Fruit fly (Drosophila melanogaster): ENCODE results near the gene Smyd5.

The Smyd5 gene

DNA sequence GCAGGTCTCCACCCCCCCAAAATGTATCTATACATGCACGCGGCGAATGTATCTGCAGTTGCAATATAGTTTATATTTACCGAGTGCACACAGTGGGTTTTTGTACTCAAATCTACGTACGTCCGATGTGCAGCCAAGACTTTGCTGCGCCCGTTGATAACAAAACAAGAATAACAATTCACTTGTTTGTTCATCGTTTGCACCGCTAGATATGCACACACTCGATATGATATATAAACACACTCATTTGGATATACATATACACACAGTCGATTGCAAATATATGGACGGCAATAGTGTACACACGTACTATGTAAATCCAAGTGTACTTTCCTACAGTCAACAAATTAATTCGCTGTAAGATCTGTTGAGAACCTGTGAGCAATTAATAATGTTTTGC, 24.8 kb downstream of the Smyd5 start (continued):
- no peak for TF ChIP-seq CG30431 (GFP tag; optimal IDR thresholded peaks at IDR 0.05)
- peak; percentile 16 for TF ChIP-seq CG2678 (tag; optimal IDR thresholded peaks at IDR 0.05)
- TF ChIP-seq CG15696 (tag; optimal IDR thresholded peaks at IDR 0.05): peak; percentile 49
- TF ChIP-seq CHES-1-like (GFP tag; optimal IDR thresholded peaks at IDR 0.05): no peak
- TF ChIP-seq twi (tag; optimal IDR thresholded peaks at IDR 0.05): no peak
- TF ChIP-seq fd3F (GFP tag; optimal IDR thresholded peaks at IDR 0.05): no peak
- TF ChIP-seq chm (GFP tag; IDR thresholded peaks at IDR 0.05): no peak
- peak; percentile 28 for TF ChIP-seq CG8924 (tag; optimal IDR thresholded peaks at IDR 0.05)
- no peak for TF ChIP-seq CG13287 (GFP tag; IDR thresholded peaks at IDR 0.05; ENCODE audit: partially characterized antibody)
- TF ChIP-seq CG6813 (GFP tag; optimal IDR thresholded peaks at IDR 0.05): peak; percentile 43
- TF ChIP-seq fru (optimal IDR thresholded peaks at IDR 0.05): no peak

DNA sequence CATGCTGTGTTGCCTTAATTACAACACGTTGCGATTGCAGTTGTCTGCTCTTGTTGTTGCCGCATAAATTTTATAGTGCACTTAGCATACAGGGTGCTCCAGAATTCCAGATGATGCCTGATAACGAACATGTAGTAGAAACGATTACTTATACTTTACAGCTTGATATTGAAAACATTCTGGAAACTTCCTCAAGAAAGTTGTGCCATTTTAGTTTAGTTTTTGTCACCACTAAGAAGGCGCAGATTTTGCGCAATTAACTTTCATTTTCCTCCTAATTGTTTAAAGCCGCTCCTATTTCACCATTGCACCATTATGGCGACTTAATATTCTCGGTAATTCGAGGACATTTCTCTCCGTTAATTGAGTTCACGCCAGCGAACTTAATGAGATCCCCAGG, 26.3 kb downstream of the Smyd5 start:
- TF ChIP-seq CG6254 (GFP tag; optimal IDR thresholded peaks at IDR 0.05): peak; percentile 38
- TF ChIP-seq CG12104 (GFP tag; optimal IDR thresholded peaks at IDR 0.05): no peak

DNA sequence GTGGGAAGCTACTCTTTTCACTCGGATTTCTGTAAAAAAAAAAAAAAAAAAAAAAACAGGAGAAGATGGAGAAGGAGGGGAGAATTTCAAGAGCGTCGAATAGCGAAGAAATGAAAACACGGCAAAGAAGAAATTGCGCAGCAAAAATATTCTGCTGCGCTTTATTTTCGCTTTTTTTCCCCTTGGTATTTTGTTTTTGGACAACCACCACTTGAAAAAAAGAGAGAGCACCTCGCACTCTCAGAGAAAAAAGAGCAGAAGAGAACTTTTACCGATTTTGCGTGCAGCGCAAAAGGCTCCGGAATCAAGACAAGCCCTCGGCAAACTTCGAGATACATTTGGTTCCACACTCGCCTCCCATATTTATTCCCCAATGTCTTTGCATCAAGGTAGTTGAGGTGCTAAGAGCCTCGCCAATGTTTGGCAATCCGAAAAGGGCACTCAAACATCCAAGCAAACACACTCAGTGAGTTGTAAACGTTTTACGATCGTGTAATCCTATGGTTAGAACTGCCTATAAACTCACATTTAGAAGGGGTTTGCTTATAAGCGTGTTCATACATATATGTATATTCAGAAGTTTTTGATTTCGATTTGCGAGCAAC, 27.7 kb downstream of the Smyd5 start:
- no peak for TF ChIP-seq pros (GFP tag; optimal IDR thresholded peaks at IDR 0.05)
- TF ChIP-seq CG11560 (tag; IDR thresholded peaks at IDR 0.05): no peak
- TF ChIP-seq CG13894 (tag; optimal IDR thresholded peaks at IDR 0.05): peak; percentile 63
- no peak for TF ChIP-seq CG16863 (GFP tag; optimal IDR thresholded peaks at IDR 0.05)
- no peak for TF ChIP-seq CG10147 (GFP tag; optimal IDR thresholded peaks at IDR 0.05)
- peak; percentile 22 for TF ChIP-seq CG3163 (GFP tag; optimal IDR thresholded peaks at IDR 0.05)
- no peak for TF ChIP-seq ash1 (GFP tag; optimal IDR thresholded peaks at IDR 0.05)
- 0 out of 3 replicates have a peak, but pooled peaks have one; percentile 49 for TF ChIP-seq CG2199 (GFP tag; IDR thresholded peaks at IDR 0.05)
- TF ChIP-seq Trl (optimal IDR thresholded peaks at IDR 0.05): peak; percentile 48 to 70
- TF ChIP-seq Trl (GFP tag; optimal IDR thresholded peaks at IDR 0.05): no peak
- peak; percentile 21 for TF ChIP-seq sug (tag; optimal IDR thresholded peaks at IDR 0.05)
- TF ChIP-seq zen (tag; optimal IDR thresholded peaks at IDR 0.05): no peak
- TF ChIP-seq pnt (GFP tag; optimal IDR thresholded peaks at IDR 0.05): no peak
- TF ChIP-seq Dp (GFP tag; optimal IDR thresholded peaks at IDR 0.05): no peak
- TF ChIP-seq Vsx1 (GFP tag; optimal IDR thresholded peaks at IDR 0.05): no peak
- no peak for TF ChIP-seq CG8290 (GFP tag; optimal IDR thresholded peaks at IDR 0.05)
- TF ChIP-seq CG8290 (tag; optimal IDR thresholded peaks at IDR 0.05): peak in 1 of 2 experiments; percentile 5
- no peak for TF ChIP-seq CG14667 (GFP tag; IDR thresholded peaks at IDR 0.05)
- peak; percentile 21 for TF ChIP-seq CG13296 (GFP tag; optimal IDR thresholded peaks at IDR 0.05)
- peak; percentile 46 for TF ChIP-seq corto (GFP tag; optimal IDR thresholded peaks at IDR 0.05)
- peak; percentile 65 for TF ChIP-seq Med (GFP tag)
- no peak for TF ChIP-seq Sry-δ (GFP tag; optimal IDR thresholded peaks at IDR 0.05)
- TF ChIP-seq Lhr (GFP tag; optimal IDR thresholded peaks at IDR 0.05): no peak
- no peak for TF ChIP-seq CG10274 (GFP tag; optimal IDR thresholded peaks at IDR 0.05)
- no peak for TF ChIP-seq CG17612 (GFP tag; IDR thresholded peaks at IDR 0.05)
- TF ChIP-seq mirr (GFP tag; optimal IDR thresholded peaks at IDR 0.05): peak; percentile 21
- TF ChIP-seq CG12769 (tag; optimal IDR thresholded peaks at IDR 0.05): peak; percentile 19
- 0 out of 4 replicates have a peak, but pooled peaks have one; percentile 59 for TF ChIP-seq chinmo (GFP tag; IDR thresholded peaks at IDR 0.05; ENCODE audit: partially characterized antibody)
- peak; percentile 63 for TF ChIP-seq CG13624 (GFP tag; optimal IDR thresholded peaks at IDR 0.05)
- no peak for TF ChIP-seq CG14965 (GFP tag; optimal IDR thresholded peaks at IDR 0.05; ENCODE audit: borderline replicate concordance)
- no peak for TF ChIP-seq HLH3B (GFP tag; IDR thresholded peaks at IDR 0.05)
